Fruit fly (Drosophila melanogaster): Measurements from ENCODE around the gene CG4768.

DNA sequence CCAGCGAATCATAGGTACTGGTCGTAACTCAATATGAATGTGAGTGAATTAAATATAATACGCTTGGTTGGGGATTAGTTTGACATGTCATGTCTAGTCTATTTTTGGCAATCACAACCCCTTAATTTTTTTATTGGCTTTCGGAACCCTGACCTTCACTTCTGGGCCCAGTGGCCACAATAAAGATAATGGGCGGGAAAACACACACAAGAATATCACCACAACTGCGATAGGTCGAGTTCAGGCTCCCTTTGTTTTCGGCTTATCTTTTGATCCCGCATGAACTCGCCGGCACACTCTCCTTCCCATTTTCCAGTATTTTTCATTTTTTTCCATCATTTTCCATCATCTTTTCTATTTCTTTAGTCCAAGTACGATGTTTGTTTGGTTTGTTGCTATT is 26.3 kb downstream of the CG4768 start:
- TF ChIP-seq CG16813 (GFP tag; IDR thresholded peaks at IDR 0.05; ENCODE audit: partially characterized antibody): no peak
- TF ChIP-seq PHDP (tag; optimal IDR thresholded peaks at IDR 0.05): no peak
- no peak for TF ChIP-seq CTCF (GFP tag; optimal IDR thresholded peaks at IDR 0.05)
- TF ChIP-seq CG17361 (GFP tag; IDR thresholded peaks at IDR 0.05): no peak
- no peak for TF ChIP-seq Sry-δ (GFP tag; optimal IDR thresholded peaks at IDR 0.05)
- TF ChIP-seq CG12744 (GFP tag; optimal IDR thresholded peaks at IDR 0.05): no peak
- no peak for TF ChIP-seq CG6689 (GFP tag; IDR thresholded peaks at IDR 0.05)
- TF ChIP-seq Rx (GFP tag; IDR thresholded peaks at IDR 0.05): no peak
- TF ChIP-seq Dp (GFP tag; optimal IDR thresholded peaks at IDR 0.05): no peak
- TF ChIP-seq fd64A (GFP tag; optimal IDR thresholded peaks at IDR 0.05): no peak

Measured in whole organism, embryonic.